Worm (Caenorhabditis elegans) whole organism, L4 larva: ENCODE results near the gene srh-147.

Experiments used
- D1046.2 ChIP-seq: fragments of 200-800 bp; sonication (Bioruptor generic); IDR thresholded peaks from 2 replicates; pipeline ENCODE4 v1.3.6; 2022; ENCODE audit warnings: missing genetic modification characterization, missing compliant biosample characterization
- F26F4.8 ChIP-seq: fragments of 200-800 bp; sonication (Bioruptor generic); conservative IDR thresholded peaks from 2 replicates; pipeline ENCODE4 v1.3.6; 2022; ENCODE audit warnings: missing genetic modification characterization, missing compliant biosample characterization
- Y75B8A.6 ChIP-seq: fragments of 200-800 bp; sonication (Bioruptor generic); IDR thresholded peaks from 2 replicates; pipeline ENCODE4 v1.3.6; 2022; ENCODE audit warnings: missing genetic modification reagents, missing genetic modification characterization, missing compliant biosample characterization
- ZK337.2 ChIP-seq: fragments of 200-800 bp; sonication (Bioruptor generic); IDR thresholded peaks from 2 replicates; pipeline ENCODE4 v1.3.6; 2022; ENCODE audit warnings: missing genetic modification reagents, missing genetic modification characterization, missing compliant biosample characterization
- ces-1 ChIP-seq: fragments of 150-350 bp; sonication (generic microtip); optimal IDR thresholded peaks from 4 replicates; lab custom pipeline; 2014; ENCODE audit warnings: missing biosample characterization, missing genetic modification reagents, missing genetic modification characterization
- daf-16 ChIP-seq, 3 experiments: sonication (generic microtip); optimal IDR thresholded peaks; 2 replicates each; lab custom pipeline; 2016 to 2017; ENCODE audit warnings: missing genetic modification characterization in 3 of 3, missing genetic modification reagents in 3 of 3, mild to moderate bottlenecking in 2 of 3, missing compliant biosample characterization in 2 of 3, missing biosample characterization in 1 of 3, moderate library complexity in 1 of 3
- daf-19 ChIP-seq: fragments of 200-800 bp; sonication (Bioruptor generic); conservative IDR thresholded peaks from 2 replicates; pipeline ENCODE4 v1.3.6; 2022; ENCODE audit warnings: missing genetic modification characterization, missing compliant biosample characterization
- daf-8 ChIP-seq: fragments of 200-800 bp; sonication (Bioruptor generic); IDR thresholded peaks from 2 replicates; pipeline ENCODE4 v1.3.6; 2022; ENCODE audit warnings: missing genetic modification characterization, missing compliant biosample characterization
- dmd-6 ChIP-seq: fragments of 200-800 bp; sonication (Bioruptor generic); IDR thresholded peaks from 2 replicates; pipeline ENCODE4 v1.3.6; 2022; ENCODE audit warnings: missing genetic modification reagents, missing genetic modification characterization, missing compliant biosample characterization
- dmd-9 ChIP-seq: fragments of 200-800 bp; sonication (Bioruptor generic); IDR thresholded peaks from 2 replicates; pipeline ENCODE4 v1.3.6; 2022; ENCODE audit warnings: missing genetic modification reagents, missing genetic modification characterization, missing compliant biosample characterization
- duxl-1 ChIP-seq: sonication (generic microtip); optimal IDR thresholded peaks from 2 replicates; lab custom pipeline; 2016; ENCODE audit warnings: mild to moderate bottlenecking, missing genetic modification characterization, moderate library complexity, missing compliant biosample characterization; ENCODE audit not compliant: poor library complexity
- dve-1 ChIP-seq: sonication (generic microtip); optimal IDR thresholded peaks from 2 replicates; lab custom pipeline; 2017; ENCODE audit warnings: antibody characterized with exemption, mild to moderate bottlenecking, missing genetic modification characterization, missing compliant biosample characterization; ENCODE audit not compliant: insufficient read depth
- egl-43 ChIP-seq: fragments of 200-800 bp; sonication (Bioruptor generic); IDR thresholded peaks from 2 replicates; pipeline ENCODE4 v1.3.6; 2022; ENCODE audit warnings: missing genetic modification reagents, missing genetic modification characterization, missing compliant biosample characterization
- gei-8 ChIP-seq: fragments of 200-800 bp; sonication (Bioruptor generic); optimal IDR thresholded peaks from 2 replicates; lab custom pipeline; 2018; ENCODE audit warnings: mild to moderate bottlenecking, missing genetic modification characterization, missing compliant biosample characterization
- hif-1 ChIP-seq, 2 experiments: sonication (generic microtip); optimal IDR thresholded peaks; 2 replicates each; lab custom pipeline; 2016 to 2017; ENCODE audit warnings: missing compliant biosample characterization in 2 of 2, missing genetic modification characterization in 2 of 2, missing genetic modification reagents in 2 of 2, missing genotype in 2 of 2, mild to moderate bottlenecking in 1 of 2
- hlh-11 ChIP-seq: fragments of 200-800 bp; sonication (Bioruptor generic); optimal IDR thresholded peaks from 2 replicates; lab custom pipeline; 2018; ENCODE audit warnings: mild to moderate bottlenecking, missing genetic modification characterization, missing compliant biosample characterization
- hlh-30 ChIP-seq: sonication (generic microtip); optimal IDR thresholded peaks from 2 replicates; lab custom pipeline; 2017; ENCODE audit warnings: antibody characterized with exemption, mild to moderate bottlenecking, missing genetic modification characterization, missing compliant biosample characterization; ENCODE audit not compliant: insufficient read depth
- hmg-1.1 ChIP-seq: fragments of 200-800 bp; sonication (Bioruptor generic); IDR thresholded peaks from 2 replicates; pipeline ENCODE4 v1.3.6; 2022; ENCODE audit warnings: missing genetic modification reagents, missing genetic modification characterization, missing compliant biosample characterization
- lim-7 ChIP-seq: fragments of 200-800 bp; sonication (Bioruptor generic); IDR thresholded peaks from 2 replicates; pipeline ENCODE4 v1.3.6; 2022; ENCODE audit warnings: missing genetic modification characterization, missing compliant biosample characterization
- lin-13 ChIP-seq: fragments of 150-350 bp; optimal IDR thresholded peaks from 2 replicates; lab custom pipeline; 2014; ENCODE audit warnings: missing biosample characterization, missing genetic modification reagents, missing genetic modification characterization
- lsy-2 ChIP-seq, 2 experiments: fragments of 150-350 bp in 1 of 2; sonication (generic microtip) in 1 of 2; optimal IDR thresholded peaks; 2 replicates each; lab custom pipeline; 2014 to 2017; ENCODE audit warnings: missing biosample characterization in 2 of 2, missing genetic modification characterization in 2 of 2
- madf-5 ChIP-seq, 2 experiments: fragments of 200-800 bp; sonication (Bioruptor generic); IDR thresholded peaks; 2 replicates each; pipeline ENCODE4 v1.3.6; 2022; ENCODE audit warnings: missing compliant biosample characterization in 2 of 2, missing genetic modification characterization in 2 of 2
- mdl-1 ChIP-seq, 2 experiments: fragments of 150-350 bp in 1 of 2; sonication (generic microtip) in 1 of 2; optimal IDR thresholded peaks; 2 replicates each; lab custom pipeline; 2014 to 2017; ENCODE audit warnings: missing biosample characterization in 2 of 2, missing genetic modification characterization in 2 of 2
- mep-1 ChIP-seq: fragments of 150-350 bp; sonication (generic microtip); optimal IDR thresholded peaks from 3 replicates; lab custom pipeline; 2014; ENCODE audit warnings: missing biosample characterization, missing genetic modification characterization
- mxl-3 ChIP-seq: fragments of 200-800 bp; sonication (Bioruptor generic); optimal IDR thresholded peaks from 2 replicates; lab custom pipeline; 2018; ENCODE audit warnings: mild to moderate bottlenecking, missing genetic modification characterization, missing compliant biosample characterization
- nhr-10 ChIP-seq: fragments of 150-350 bp; optimal IDR thresholded peaks from 2 replicates; lab custom pipeline; 2014; ENCODE audit warnings: missing biosample characterization, missing genetic modification characterization
- nhr-28 ChIP-seq: fragments of 150-350 bp; optimal IDR thresholded peaks from 2 replicates; lab custom pipeline; 2014; ENCODE audit warnings: missing biosample characterization, missing genetic modification characterization
- nhr-41 ChIP-seq: fragments of 200-800 bp; sonication (Bioruptor generic); IDR thresholded peaks from 2 replicates; pipeline ENCODE4 v1.3.6; 2022; ENCODE audit warnings: missing genetic modification reagents, missing genetic modification characterization, missing compliant biosample characterization
- nhr-48 ChIP-seq: sonication (generic microtip); optimal IDR thresholded peaks from 2 replicates; lab custom pipeline; 2016; ENCODE audit warnings: mild to moderate bottlenecking, missing genetic modification characterization, missing compliant biosample characterization
- nhr-6 ChIP-seq: fragments of 150-350 bp; optimal IDR thresholded peaks from 2 replicates; lab custom pipeline; 2014; ENCODE audit warnings: missing biosample characterization, missing genetic modification characterization
- nhr-77 ChIP-seq: fragments of 150-350 bp; optimal IDR thresholded peaks from 2 replicates; lab custom pipeline; 2014; ENCODE audit warnings: missing biosample characterization, missing genetic modification characterization
- php-3 ChIP-seq: fragments of 200-800 bp; sonication (Bioruptor generic); IDR thresholded peaks from 2 replicates; pipeline ENCODE4 v1.3.6; 2022; ENCODE audit warnings: missing genetic modification reagents, missing genetic modification characterization, missing compliant biosample characterization
- pqm-1 ChIP-seq: sonication (generic microtip); optimal IDR thresholded peaks from 2 replicates; lab custom pipeline; 2017; ENCODE audit warnings: missing biosample characterization, missing genetic modification characterization
- saeg-2 ChIP-seq: fragments of 200-800 bp; sonication (Bioruptor generic); IDR thresholded peaks from 2 replicates; pipeline ENCODE4 v1.3.6; 2022; ENCODE audit warnings: missing genetic modification reagents, missing genetic modification characterization, missing compliant biosample characterization
- snpc-1.2 ChIP-seq: fragments of 200-800 bp; sonication (Bioruptor generic); IDR thresholded peaks from 2 replicates; pipeline ENCODE4 v1.3.6; 2022; ENCODE audit warnings: missing genetic modification reagents, missing genetic modification characterization, missing compliant biosample characterization
- snpc-4 ChIP-seq: fragments of 150-350 bp; optimal IDR thresholded peaks from 2 replicates; lab custom pipeline; 2014; ENCODE audit warnings: missing biosample characterization, missing genetic modification characterization
- spr-3 ChIP-seq: fragments of 200-800 bp; sonication (Bioruptor generic); optimal IDR thresholded peaks from 2 replicates; lab custom pipeline; 2018; ENCODE audit warnings: mild to moderate bottlenecking, missing genetic modification characterization, missing compliant biosample characterization
- unc-62 ChIP-seq, 3 experiments: fragments of 150-350 bp in 1 of 3; sonication (generic microtip); optimal IDR thresholded peaks in 2 of 3; peaks in 1 of 3; 1 replicate in 1 of 3; 2 replicates in 2 of 3; lab custom pipeline; 2014 to 2017; ENCODE audit warnings: missing biosample characterization in 3 of 3, missing genetic modification characterization in 3 of 3, missing genetic modification reagents in 3 of 3, missing genotype in 1 of 3
- vab-7 ChIP-seq: fragments of 200-800 bp; sonication (Bioruptor generic); IDR thresholded peaks from 2 replicates; pipeline ENCODE4 v1.3.6; 2022; ENCODE audit warnings: missing genetic modification reagents, missing genetic modification characterization, missing compliant biosample characterization
- zip-2 ChIP-seq: fragments of 150-350 bp; optimal IDR thresholded peaks from 2 replicates; lab custom pipeline; 2014; ENCODE audit warnings: missing biosample characterization, missing genetic modification characterization
- ztf-7 ChIP-seq: fragments of 150-350 bp; optimal IDR thresholded peaks from 2 replicates; lab custom pipeline; 2014; ENCODE audit warnings: missing biosample characterization, missing genetic modification characterization

srh-147 gene

ce11 chrV:15887708-15888295 lies 37.7 kb upstream of the srh-147 start:
- TF ChIP-seq hlh-30 (tag; lab: Kevin White, UChicago) (peak; percentile 49), pqm-1 (tag; lab: Kevin White, UChicago) (peak; percentile 84), nhr-28 (tag; lab: Kevin White, UChicago) (peak; percentile 82), hlh-11 (tag; lab: Kevin White, UChicago) (peak; percentile 79), nhr-77 (tag; lab: Kevin White, UChicago) (peak; percentile 32), Y75B8A.6 (no peak), vab-7 (no peak), dve-1 (tag; lab: Kevin White, UChicago) (peak; percentile 48), unc-62 (GFP tag; optimal IDR thresholded peaks at IDR 0.05 in 1 of 2; lab: Kevin White, UChicago) (no peak), unc-62 (tag; optimal IDR thresholded peaks at IDR 0.05; lab: Kevin White, UChicago) (no peak), dmd-6 (peak; percentile 86), php-3 (GFP tag; lab: Robert Waterston, UW) (peak; percentile 60; the same call in 1 of the 2 replicates), nhr-6 (no peak), mdl-1 (tag; optimal IDR thresholded peaks at IDR 0.05; lab: Kevin White, UChicago) (peak in 1 of 2 experiments; percentile 29), daf-16 (GFP tag; optimal IDR thresholded peaks at IDR 0.05; lab: Kevin White, UChicago) (no peak), daf-16 (tag; optimal IDR thresholded peaks at IDR 0.05; lab: Kevin White, UChicago) (peak; percentile 87), mxl-3 (peak; percentile 48)

ce11 chrV:15885967-15886366 lies 35.8 kb upstream of the srh-147 start, which contains the start of gene T06C12.9:
Gene T06C12.9 (minus strand): TSS chrV:15886067.
- TF ChIP-seq daf-16 (GFP tag; optimal IDR thresholded peaks at IDR 0.05; lab: Kevin White, UChicago) (no peak), daf-16 (tag; optimal IDR thresholded peaks at IDR 0.05; lab: Kevin White, UChicago) (no peak), nhr-28 (tag; lab: Kevin White, UChicago) (peak; percentile 3), zip-2 (tag; lab: Kevin White, UChicago) (no peak)

- TF ChIP-seq unc-62 (GFP tag; optimal IDR thresholded peaks at IDR 0.05 in 1 of 2; lab: Kevin White, UChicago) (peak in 1 of 2 experiments; percentile 57), unc-62 (tag; optimal IDR thresholded peaks at IDR 0.05; lab: Kevin White, UChicago) (no peak), spr-3 (GFP tag; lab: Kevin White, UChicago) (no peak), lsy-2 (tag; optimal IDR thresholded peaks at IDR 0.05; lab: Kevin White, UChicago) (no peak), saeg-2 (GFP tag; lab: Robert Waterston, UW) (no peak), F26F4.8 (GFP tag; lab: Robert Waterston, UW) (no peak), nhr-6 (no peak)
These were observed 34.6 kb upstream of the srh-147 start, which contains the start of gene oac-42 for ce11 chrV:15884698-15885097. Gene oac-42 (minus strand): TSS chrV:15884798.

ce11 chrV:15880705-15881104 lies 30.6 kb upstream of the srh-147 start:
- TF ChIP-seq nhr-6, result peak; percentile 28
- TF ChIP-seq D1046.2 (GFP tag; lab: Robert Waterston, UW), result no peak
- TF ChIP-seq hmg-1.1 (GFP tag; lab: Robert Waterston, UW), result 0 out of 2 replicates have a peak, but pooled peaks have one; percentile 22
- TF ChIP-seq nhr-48, result peak; percentile 80
- TF ChIP-seq mep-1, result peak; percentile 50
- peak in 1 of 2 experiments; percentile 47 for TF ChIP-seq mdl-1 (tag; optimal IDR thresholded peaks at IDR 0.05; lab: Kevin White, UChicago)
- no peak for TF ChIP-seq mxl-3
- TF ChIP-seq nhr-10 (tag; lab: Kevin White, UChicago), result no peak
- TF ChIP-seq dmd-9 (GFP tag; lab: Robert Waterston, UW), result no peak
- TF ChIP-seq snpc-1.2 (GFP tag; lab: Robert Waterston, UW), result no peak
- no peak for TF ChIP-seq daf-8 (GFP tag; lab: Robert Waterston, UW)
- peak; percentile 75 for TF ChIP-seq nhr-77 (tag; lab: Kevin White, UChicago)
- TF ChIP-seq egl-43 (GFP tag; lab: Robert Waterston, UW), result no peak
- no peak for TF ChIP-seq madf-5 (GFP tag; IDR thresholded peaks at IDR 0.05; lab: Robert Waterston, UW)
- no peak for TF ChIP-seq vab-7
- no peak for TF ChIP-seq daf-19 (GFP tag; lab: Robert Waterston, UW)
- no peak for TF ChIP-seq daf-16 (GFP tag; optimal IDR thresholded peaks at IDR 0.05; lab: Kevin White, UChicago)
- TF ChIP-seq daf-16 (tag; optimal IDR thresholded peaks at IDR 0.05; lab: Kevin White, UChicago), result peak; percentile 61
- TF ChIP-seq lin-13 (GFP tag; lab: Kevin White, UChicago), result no peak
- TF ChIP-seq ZK337.2 (GFP tag; lab: Robert Waterston, UW), result no peak
- TF ChIP-seq nhr-41 (GFP tag; lab: Robert Waterston, UW), result no peak
- peak; percentile 95 for TF ChIP-seq ztf-7 (tag; lab: Kevin White, UChicago)
- TF ChIP-seq lim-7 (GFP tag; lab: Robert Waterston, UW), result no peak
- TF ChIP-seq hif-1 (tag; optimal IDR thresholded peaks at IDR 0.05; lab: Kevin White, UChicago), result peak in 1 of 2 experiments; percentile 37
- no peak for TF ChIP-seq gei-8 (GFP tag; lab: Kevin White, UChicago)
- TF ChIP-seq duxl-1 (tag; lab: Kevin White, UChicago), result no peak
- TF ChIP-seq snpc-4 (tag; lab: Kevin White, UChicago), result no peak
- no peak for TF ChIP-seq ces-1 (GFP tag; lab: Kevin White, UChicago)
